Fruit fly (Drosophila melanogaster) whole organism, embryonic: ENCODE measurements around the gene MED15.

Experiments
- CG1024 ChIP-seq: fragments of 200-800 bp; sonication (Bioruptor generic); IDR thresholded peaks from 2 replicates; pipeline ENCODE4 v1.3.6; 2022; ENCODE audit warnings: missing biosample characterization, missing genetic modification characterization
- CG10267 ChIP-seq: fragments of 200-800 bp; sonication (Bioruptor generic); optimal IDR thresholded peaks from 2 replicates; lab custom pipeline; 2018; ENCODE audit warnings: missing biosample characterization, mild to moderate bottlenecking, missing genetic modification characterization, moderate library complexity
- CG10431 ChIP-seq: fragments of 200-800 bp; sonication (Bioruptor generic); optimal IDR thresholded peaks from 3 replicates; lab custom pipeline; 2018; ENCODE audit warnings: missing biosample characterization, mild to moderate bottlenecking, missing genetic modification characterization
- CG13894 ChIP-seq: fragments of 200-800 bp; sonication (Bioruptor generic); optimal IDR thresholded peaks from 3 replicates; lab custom pipeline; 2018; ENCODE audit warnings: missing biosample characterization, mild to moderate bottlenecking, missing genetic modification characterization, moderate library complexity
- CG14710 ChIP-seq: fragments of 200-800 bp; sonication (Bioruptor generic); optimal IDR thresholded peaks from 3 replicates; lab custom pipeline; 2019; ENCODE audit warnings: missing biosample characterization, mild to moderate bottlenecking, missing genetic modification characterization, moderate library complexity
- CG15269 ChIP-seq: fragments of 200-800 bp; sonication (Bioruptor generic); optimal IDR thresholded peaks from 2 replicates; lab custom pipeline; 2018; ENCODE audit warnings: missing biosample characterization, mild to moderate bottlenecking, missing genetic modification characterization, moderate library complexity
- CG16779 ChIP-seq: fragments of 200-800 bp; sonication (Bioruptor generic); IDR thresholded peaks from 2 replicates; pipeline ENCODE4 v1.3.6; 2022; ENCODE audit warnings: missing biosample characterization, missing genetic modification characterization
- CG16815 ChIP-seq: fragments of 200-800 bp; sonication (Bioruptor generic); optimal IDR thresholded peaks from 3 replicates; lab custom pipeline; 2017; ENCODE audit warnings: missing biosample characterization, mild to moderate bottlenecking, missing genetic modification characterization
- CG18599 ChIP-seq: fragments of 200-800 bp; sonication (Bioruptor generic); optimal IDR thresholded peaks from 3 replicates; lab custom pipeline; 2017; ENCODE audit warnings: missing biosample characterization, missing genetic modification characterization, mild to moderate bottlenecking, moderate library complexity, missing genetic modification reagents
- CG30403 ChIP-seq: fragments of 200-800 bp; sonication (Bioruptor generic); optimal IDR thresholded peaks from 3 replicates; lab custom pipeline; 2016; ENCODE audit warnings: missing biosample characterization, missing genetic modification characterization
- CG30431 ChIP-seq: fragments of 200-800 bp; sonication (Bioruptor generic); optimal IDR thresholded peaks from 2 replicates; lab custom pipeline; 2017; ENCODE audit warnings: missing biosample characterization, missing genetic modification characterization
- CG4282 ChIP-seq: fragments of 200-800 bp; sonication (Bioruptor generic); optimal IDR thresholded peaks from 2 replicates; lab custom pipeline; 2016; ENCODE audit warnings: missing biosample characterization, missing genetic modification characterization
- CG4424 ChIP-seq: fragments of 200-800 bp; sonication (Bioruptor generic); optimal IDR thresholded peaks from 3 replicates; lab custom pipeline; 2016; ENCODE audit warnings: missing biosample characterization, missing genetic modification characterization
- CG7357 ChIP-seq: fragments of 200-800 bp; sonication (Bioruptor generic); IDR thresholded peaks from 3 replicates; pipeline ENCODE4 v1.3.6; 2022; ENCODE audit warnings: missing biosample characterization, missing genetic modification characterization
- CG8478 ChIP-seq: fragments of >200 bp; optimal IDR thresholded peaks from 2 replicates; lab custom pipeline; 2018
- CG8924 ChIP-seq: fragments of 200-800 bp; optimal IDR thresholded peaks from 3 replicates; lab custom pipeline; 2019; ENCODE audit warnings: missing biosample characterization, mild to moderate bottlenecking, missing genetic modification characterization, moderate library complexity
- CG9609 ChIP-seq: fragments of 200-800 bp; sonication (Bioruptor generic); optimal IDR thresholded peaks from 3 replicates; lab custom pipeline; 2016; ENCODE audit warnings: missing biosample characterization, missing genetic modification characterization
- CG9932 ChIP-seq: fragments of 200-800 bp; sonication (Bioruptor generic); IDR thresholded peaks from 2 replicates; pipeline ENCODE4 v1.3.6; 2022; ENCODE audit warnings: missing biosample characterization, missing genetic modification characterization
- CkIIα-i1 ChIP-seq: fragments of 200-800 bp; sonication (Bioruptor generic); IDR thresholded peaks from 2 replicates; pipeline ENCODE4 v1.3.6; 2022; ENCODE audit warnings: missing biosample characterization, missing genetic modification characterization
- D19A ChIP-seq: fragments of 200-800 bp; optimal IDR thresholded peaks from 3 replicates; lab custom pipeline; 2019; ENCODE audit warnings: missing biosample characterization, mild to moderate bottlenecking, missing genetic modification characterization, moderate library complexity
- E2f1 ChIP-seq: fragments of 200-800 bp; sonication (Bioruptor generic); IDR thresholded peaks from 2 replicates; pipeline ENCODE4 v1.3.6; 2022; ENCODE audit warnings: missing biosample characterization, missing genetic modification characterization
- Ets65A ChIP-seq: fragments of 200-800 bp; sonication (Bioruptor generic); peaks from one replicate; lab custom pipeline; 2016; ENCODE audit warnings: missing biosample characterization, missing genetic modification characterization
- Ets97D ChIP-seq: fragments of 200-800 bp; sonication (Bioruptor generic); optimal IDR thresholded peaks from 3 replicates; lab custom pipeline; 2016; ENCODE audit warnings: missing biosample characterization, missing genetic modification characterization
- HHEX ChIP-seq: fragments of 200-800 bp; sonication (Bioruptor generic); optimal IDR thresholded peaks from 3 replicates; lab custom pipeline; 2017; ENCODE audit warnings: missing biosample characterization, mild to moderate bottlenecking, missing genetic modification characterization, missing genetic modification reagents
- Hr51 ChIP-seq, 2 experiments: fragments of 200-800 bp; sonication (Bioruptor generic); optimal IDR thresholded peaks; 2 replicates in 1 of 2; 3 replicates in 1 of 2; lab custom pipeline; 2016 to 2018; ENCODE audit warnings: missing biosample characterization in 2 of 2, missing genetic modification characterization in 2 of 2, mild to moderate bottlenecking in 1 of 2, moderate library complexity in 1 of 2
- Lpt ChIP-seq: fragments of >200 bp; optimal IDR thresholded peaks from 2 replicates; lab custom pipeline; 2018; ENCODE audit warnings: missing biosample characterization, missing genetic modification characterization
- Nf-YA ChIP-seq: fragments of 200-800 bp; sonication (Bioruptor generic); IDR thresholded peaks from 2 replicates; pipeline ENCODE4 v1.3.6; 2022; ENCODE audit warnings: missing biosample characterization, missing genetic modification characterization
- NfI ChIP-seq: fragments of 200-800 bp; sonication (Bioruptor generic); optimal IDR thresholded peaks from 3 replicates; lab custom pipeline; 2018; ENCODE audit warnings: missing biosample characterization, mild to moderate bottlenecking, missing genetic modification characterization, moderate library complexity
- Poxn ChIP-seq: fragments of 200-800 bp; sonication (Bioruptor generic); IDR thresholded peaks from 2 replicates; pipeline ENCODE4 v1.3.6; 2022; ENCODE audit warnings: missing biosample characterization, missing genetic modification characterization
- Rx ChIP-seq: fragments of 200-800 bp; sonication (Bioruptor generic); IDR thresholded peaks from 2 replicates; pipeline ENCODE4 v1.3.6; 2022; ENCODE audit warnings: missing biosample characterization, missing genetic modification characterization
- TFAM ChIP-seq: fragments of 200-800 bp; sonication (Bioruptor generic); optimal IDR thresholded peaks from 2 replicates; lab custom pipeline; 2017; ENCODE audit warnings: missing biosample characterization, missing genetic modification characterization, inconsistent platforms
- Trl ChIP-seq, 3 experiments: fragments of >200 bp in 2 of 3; fragments of 200-800 bp in 1 of 3; sonication (Bioruptor generic) in 1 of 3; optimal IDR thresholded peaks; 2 replicates in 1 of 3; 3 replicates in 2 of 3; lab custom pipeline; 2016 to 2017; ENCODE audit warnings: missing biosample characterization in 1 of 3, missing genetic modification characterization in 1 of 3
- aop ChIP-seq: fragments of 200-800 bp; sonication (Bioruptor generic); IDR thresholded peaks from 2 replicates; pipeline ENCODE4 v1.3.6; 2022; ENCODE audit warnings: missing biosample characterization, missing genetic modification characterization
- ase ChIP-seq: fragments of 200-800 bp; sonication (Bioruptor generic); IDR thresholded peaks from 3 replicates; pipeline ENCODE4 v1.3.6; 2022; ENCODE audit warnings: missing biosample characterization, missing genetic modification characterization
- az2 ChIP-seq: fragments of 200-800 bp; sonication (Bioruptor generic); optimal IDR thresholded peaks from 3 replicates; lab custom pipeline; 2016; ENCODE audit warnings: missing biosample characterization, missing genetic modification characterization
- cwo ChIP-seq: fragments of 200-800 bp; sonication (Bioruptor generic); optimal IDR thresholded peaks from 3 replicates; lab custom pipeline; 2017; ENCODE audit warnings: missing biosample characterization, missing genetic modification characterization, mild to moderate bottlenecking, moderate library complexity, missing genetic modification reagents
- dan ChIP-seq: fragments of 200-800 bp; sonication (Bioruptor generic); IDR thresholded peaks from 2 replicates; pipeline ENCODE4 v1.3.6; 2022; ENCODE audit warnings: missing biosample characterization, missing genetic modification characterization
- gcm ChIP-seq: fragments of 200-800 bp; sonication (Bioruptor generic); optimal IDR thresholded peaks from 2 replicates; lab custom pipeline; 2019; ENCODE audit warnings: missing biosample characterization, mild to moderate bottlenecking, missing genetic modification characterization, moderate library complexity
- knrl ChIP-seq: fragments of 200-800 bp; sonication (Bioruptor generic); IDR thresholded peaks from 3 replicates; pipeline ENCODE4 v1.3.6; 2022; ENCODE audit warnings: missing biosample characterization, missing genetic modification characterization; ENCODE audit not compliant: partially characterized antibody
- lola ChIP-seq, 3 experiments: fragments of >200 bp in 2 of 3; fragments of 200-800 bp in 1 of 3; sonication (Bioruptor generic) in 1 of 3; optimal IDR thresholded peaks; 2 replicates each; lab custom pipeline; 2017 to 2019; ENCODE audit warnings: missing biosample characterization in 3 of 3, missing genetic modification characterization in 3 of 3, mild to moderate bottlenecking in 1 of 3, moderate library complexity in 1 of 3
- nom ChIP-seq: fragments of 200-800 bp; sonication (Bioruptor generic); optimal IDR thresholded peaks from 2 replicates; lab custom pipeline; 2017; ENCODE audit warnings: missing biosample characterization, missing genetic modification characterization, mild to moderate bottlenecking, moderate library complexity, missing genetic modification reagents
- pb ChIP-seq: fragments of 200-800 bp; sonication (Bioruptor generic); optimal IDR thresholded peaks from 3 replicates; lab custom pipeline; 2016; ENCODE audit warnings: missing biosample characterization, missing genetic modification characterization
- pum ChIP-seq: fragments of 200-800 bp; sonication (Bioruptor generic); optimal IDR thresholded peaks from 2 replicates; lab custom pipeline; 2016; ENCODE audit warnings: missing biosample characterization, missing genetic modification characterization
- run ChIP-seq: fragments of 200-800 bp; sonication (Bioruptor generic); optimal IDR thresholded peaks from 3 replicates; lab custom pipeline; 2018; ENCODE audit warnings: missing biosample characterization, mild to moderate bottlenecking, missing genetic modification characterization
- scrt ChIP-seq: fragments of 200-800 bp; sonication (Bioruptor generic); optimal IDR thresholded peaks from 2 replicates; lab custom pipeline; 2018; ENCODE audit warnings: missing biosample characterization, mild to moderate bottlenecking, missing genetic modification characterization, moderate library complexity
- sens ChIP-seq: fragments of 200-800 bp; sonication (Bioruptor generic); peaks from one replicate; lab custom pipeline; 2016; ENCODE audit warnings: missing biosample characterization, missing genetic modification characterization
- slbo ChIP-seq: fragments of 200-800 bp; sonication (Bioruptor generic); IDR thresholded peaks from 2 replicates; pipeline ENCODE4 v1.3.6; 2022; ENCODE audit warnings: missing biosample characterization, missing genetic modification characterization
- vfl ChIP-seq: fragments of 200-800 bp; sonication (Bioruptor generic); optimal IDR thresholded peaks from 2 replicates; lab custom pipeline; 2016; ENCODE audit warnings: missing biosample characterization, missing genetic modification characterization
- yki ChIP-seq: fragments of >200 bp; optimal IDR thresholded peaks from 3 replicates; lab custom pipeline; 2018

Gene MED15

dm6 chr2L:429680-430484 lies 42.9 kb upstream of the MED15 start (continued):
- no peak for TF ChIP-seq Lpt (GFP tag; lab: Kevin White, UChicago)
- TF ChIP-seq HHEX (GFP tag; lab: Kevin White, UChicago): peak; percentile 44
- peak; percentile 61 for TF ChIP-seq CG9932 (GFP tag; lab: Robert Waterston, UW)
- no peak for TF ChIP-seq Ets97D (GFP tag; lab: Kevin White, UChicago)
- TF ChIP-seq TFAM: no peak
- TF ChIP-seq Poxn (GFP tag; lab: Robert Waterston, UW): no peak
- no peak for TF ChIP-seq run (tag; lab: Kevin White, UChicago)
- no peak for TF ChIP-seq gcm
- peak; percentile 74 for TF ChIP-seq pum (GFP tag; lab: Kevin White, UChicago)
- 0 out of 2 replicates have a peak, but pooled peaks have one; percentile 45 for TF ChIP-seq dan
- TF ChIP-seq CG30403: peak; percentile 71
- peak; percentile 43 for TF ChIP-seq CG10267 (tag; lab: Kevin White, UChicago)
- TF ChIP-seq CG15269 (tag; lab: Kevin White, UChicago): no peak
- TF ChIP-seq D19A: peak; percentile 93
- TF ChIP-seq Ets65A: peak; percentile 97
- 0 out of 3 replicates have a peak, but pooled peaks have one; percentile 32 for TF ChIP-seq knrl (GFP tag; lab: Robert Waterston, UW)
- no peak for TF ChIP-seq CG16779 (GFP tag; lab: Robert Waterston, UW)
- no peak for TF ChIP-seq scrt
- peak; percentile 10 for TF ChIP-seq nom
- TF ChIP-seq Hr51 (GFP tag; optimal IDR thresholded peaks at IDR 0.05; lab: Kevin White, UChicago): peak in 1 of 2 experiments; percentile 39
- no peak for TF ChIP-seq yki (lab: Kevin White, UChicago)
- no peak for TF ChIP-seq CG1024 (GFP tag; lab: Robert Waterston, UW)
- TF ChIP-seq E2f1 (GFP tag; lab: Robert Waterston, UW): peak; percentile 21; the same call in 1 of the 2 replicates
- TF ChIP-seq CG7357 (GFP tag; lab: Robert Waterston, UW): peak; percentile 37; the same call in 2 of the 3 replicates
- TF ChIP-seq vfl (GFP tag; lab: Kevin White, UChicago): peak; percentile 59
- peak; percentile 71 for TF ChIP-seq CG16815
- no peak for TF ChIP-seq CkIIα-i1 (GFP tag; lab: Robert Waterston, UW)
- no peak for TF ChIP-seq cwo (GFP tag; lab: Kevin White, UChicago)
- peak; percentile 96 for TF ChIP-seq sens
- TF ChIP-seq CG14710 (tag; lab: Kevin White, UChicago): peak; percentile 48
- TF ChIP-seq Trl (optimal IDR thresholded peaks at IDR 0.05; lab: Kevin White, UChicago): no peak
- peak; percentile 38 for TF ChIP-seq Trl (GFP tag; optimal IDR thresholded peaks at IDR 0.05; lab: Kevin White, UChicago)
- no peak for TF ChIP-seq ase (GFP tag; lab: Robert Waterston, UW)
- TF ChIP-seq lola (GFP tag; optimal IDR thresholded peaks at IDR 0.05; lab: Kevin White, UChicago): peak in 1 of 3 experiments; percentile 68
- TF ChIP-seq NfI (GFP tag; lab: Kevin White, UChicago): peak; percentile 28
- peak; percentile 38 for TF ChIP-seq CG4424 (GFP tag; lab: Kevin White, UChicago)
- TF ChIP-seq slbo (GFP tag; lab: Robert Waterston, UW): peak; percentile 66
- TF ChIP-seq CG10431 (GFP tag; lab: Kevin White, UChicago): no peak
- peak; percentile 27 for TF ChIP-seq CG18599
- peak; percentile 46 for TF ChIP-seq CG8924 (tag; lab: Kevin White, UChicago)
- no peak for TF ChIP-seq CG8478 (lab: Kevin White, UChicago)
- TF ChIP-seq az2: peak; percentile 53
- TF ChIP-seq Nf-YA (GFP tag; lab: Robert Waterston, UW): 0 out of 2 replicates have a peak, but pooled peaks have one; percentile 47
- peak; percentile 41 for TF ChIP-seq CG9609 (GFP tag; lab: Kevin White, UChicago)
- no peak for TF ChIP-seq CG4282 (GFP tag; lab: Kevin White, UChicago)
- TF ChIP-seq Rx (GFP tag; lab: Robert Waterston, UW): no peak
- TF ChIP-seq CG30431 (GFP tag; lab: Kevin White, UChicago): peak; percentile 23
- peak; percentile 33 for TF ChIP-seq pb (GFP tag; lab: Kevin White, UChicago)
- TF ChIP-seq aop (GFP tag; lab: Robert Waterston, UW): 0 out of 2 replicates have a peak, but pooled peaks have one; percentile 32
- peak; percentile 41 for TF ChIP-seq CG13894 (tag; lab: Kevin White, UChicago)
